Worm (Caenorhabditis elegans) whole organism, late embryonic: Measurements from ENCODE around the gene C29F9.5.

Experiments
- ahr-1 ChIP-seq: sonication (generic microtip); optimal IDR thresholded peaks from 2 replicates; lab custom pipeline; 2016; ENCODE audit warnings: missing genetic modification characterization, missing compliant biosample characterization
- ceh-45 ChIP-seq: fragments of 200-800 bp; sonication (Bioruptor generic); IDR thresholded peaks from 2 replicates; pipeline ENCODE4 v1.3.6; 2022; ENCODE audit warnings: missing genetic modification reagents, missing genetic modification characterization, missing compliant biosample characterization
- ceh-48 ChIP-seq: sonication (generic microtip); optimal IDR thresholded peaks from 2 replicates; lab custom pipeline; 2016; ENCODE audit warnings: missing genetic modification characterization, inconsistent platforms, missing compliant biosample characterization
- che-1 ChIP-seq: sonication (generic microtip); optimal IDR thresholded peaks from 2 replicates; lab custom pipeline; 2016; ENCODE audit warnings: mild to moderate bottlenecking, missing genetic modification characterization, missing compliant biosample characterization
- elt-4 ChIP-seq: sonication (generic microtip); optimal IDR thresholded peaks from 2 replicates; lab custom pipeline; 2016; ENCODE audit warnings: missing genetic modification characterization, missing compliant biosample characterization
- fax-1 ChIP-seq: sonication (generic microtip); optimal IDR thresholded peaks from 2 replicates; lab custom pipeline; 2016; ENCODE audit warnings: missing genotype, missing genetic modification characterization, missing compliant biosample characterization
- hlh-30 ChIP-seq: sonication (generic microtip); optimal IDR thresholded peaks from 2 replicates; lab custom pipeline; 2017; ENCODE audit warnings: antibody characterized with exemption, missing genetic modification characterization, missing compliant biosample characterization; ENCODE audit not compliant: insufficient read depth
- lim-6 ChIP-seq: sonication (generic microtip); optimal IDR thresholded peaks from 2 replicates; lab custom pipeline; 2016; ENCODE audit warnings: missing genetic modification characterization, missing compliant biosample characterization
- nfya-1 ChIP-seq: sonication (generic microtip); optimal IDR thresholded peaks from 2 replicates; lab custom pipeline; 2017; ENCODE audit warnings: missing genetic modification characterization, mild to moderate bottlenecking, missing compliant biosample characterization, antibody characterized with exemption, moderate library complexity
- npax-4 ChIP-seq: sonication (generic microtip); optimal IDR thresholded peaks from 2 replicates; lab custom pipeline; 2016; ENCODE audit warnings: missing genetic modification characterization, missing compliant biosample characterization
- pat-9 ChIP-seq: fragments of 200-800 bp; sonication (Bioruptor generic); optimal IDR thresholded peaks from 2 replicates; lab custom pipeline; 2018; ENCODE audit warnings: mild to moderate bottlenecking, missing genetic modification characterization, moderate library complexity, missing compliant biosample characterization
- pqm-1 ChIP-seq: sonication (generic microtip); optimal IDR thresholded peaks from 2 replicates; lab custom pipeline; 2016; ENCODE audit warnings: missing genetic modification characterization, missing compliant biosample characterization
- syd-9 ChIP-seq: sonication (generic microtip); optimal IDR thresholded peaks from 2 replicates; lab custom pipeline; 2016; ENCODE audit warnings: mild to moderate bottlenecking, missing genetic modification characterization, moderate library complexity, missing compliant biosample characterization
- zip-5 ChIP-seq: sonication (generic microtip); optimal IDR thresholded peaks from 2 replicates; lab custom pipeline; 2016; ENCODE audit warnings: missing genetic modification characterization, missing compliant biosample characterization

Gene C29F9.5

ce11 chrIII:159665-160064 is 42.4 kb downstream of the C29F9.5 start:
- TF ChIP-seq ceh-48 (tag; lab: Kevin White, UChicago) (no peak), npax-4 (tag; lab: Kevin White, UChicago) (no peak), lim-6 (tag; lab: Kevin White, UChicago) (peak; percentile 3)
- TF ChIP-seq, all 69 proteins: peak for 1

ce11 chrIII:164775-165174 is 47.5 kb downstream of the C29F9.5 start, which contains the start of gene F40G9.8:
TSS of gene F40G9.8 (minus strand) at chrIII:164875.
- TF ChIP-seq hlh-30 (no peak), fax-1 (tag; lab: Kevin White, UChicago) (no peak), pqm-1 (no peak), ahr-1 (tag; lab: Kevin White, UChicago) (no peak), nfya-1 (tag; lab: Kevin White, UChicago) (no peak), syd-9 (tag; lab: Kevin White, UChicago) (no peak), pat-9 (tag; lab: Kevin White, UChicago) (no peak), ceh-45 (GFP tag; lab: Robert Waterston, UW) (no peak), zip-5 (tag; lab: Kevin White, UChicago) (no peak)
- TF ChIP-seq, all 69 proteins: peak for 0

- TF ChIP-seq npax-4 (tag; lab: Kevin White, UChicago) = no peak
- TF ChIP-seq che-1 (tag; lab: Kevin White, UChicago) = no peak
Measured at ce11 chrIII:165390-165789, 48.1 kb downstream of the C29F9.5 start, which contains the start of gene F40G9.7. TSS of gene F40G9.7 (plus strand) at chrIII:165690.

ce11 chrIII:168376-168775 is 51.1 kb downstream of the C29F9.5 start:
- peak; percentile 35 for TF ChIP-seq elt-4 (tag; lab: Kevin White, UChicago)
